Worm (Caenorhabditis elegans) whole organism, midembryonic: ENCODE data around the gene nonu-1.

Experiments
- T22C8.4 ChIP-seq: fragments of 200-800 bp; sonication (Bioruptor generic); IDR thresholded peaks from 2 replicates; pipeline ENCODE4 v1.3.6; 2022; ENCODE audit warnings: missing genetic modification characterization, missing compliant biosample characterization
- cog-1 ChIP-seq: sonication (generic microtip); optimal IDR thresholded peaks from 2 replicates; lab custom pipeline; 2016; ENCODE audit warnings: missing genetic modification characterization, missing compliant biosample characterization
- flt-1 ChIP-seq: fragments of 200-800 bp; sonication (Bioruptor generic); IDR thresholded peaks from 2 replicates; pipeline ENCODE4 v1.3.6; 2022; ENCODE audit warnings: missing genetic modification characterization, missing compliant biosample characterization
- klf-2 ChIP-seq: fragments of 200-800 bp; sonication (Bioruptor generic); conservative IDR thresholded peaks from 2 replicates; pipeline ENCODE4 v1.3.6; 2022; ENCODE audit warnings: missing genetic modification reagents, missing genetic modification characterization, missing compliant biosample characterization
- med-1 ChIP-seq: sonication (generic microtip); optimal IDR thresholded peaks from 2 replicates; lab custom pipeline; 2017; ENCODE audit warnings: missing genetic modification characterization, mild to moderate bottlenecking, missing compliant biosample characterization, antibody characterized with exemption, missing genetic modification reagents; ENCODE audit not compliant: insufficient read depth
- ref-1 ChIP-seq: fragments of 200-800 bp; sonication (Bioruptor generic); conservative IDR thresholded peaks from 2 replicates; pipeline ENCODE4 v1.3.6; 2022; ENCODE audit warnings: missing genetic modification reagents, missing genetic modification characterization, missing compliant biosample characterization
- tab-1 ChIP-seq: fragments of 200-800 bp; sonication (Bioruptor generic); IDR thresholded peaks from 2 replicates; pipeline ENCODE4 v1.3.6; 2022; ENCODE audit warnings: missing genetic modification characterization, missing compliant biosample characterization
- ztf-23 ChIP-seq: fragments of 200-800 bp; sonication (Bioruptor generic); IDR thresholded peaks from 2 replicates; pipeline ENCODE4 v1.3.6; 2022; ENCODE audit warnings: missing genetic modification reagents, missing genetic modification characterization, missing compliant biosample characterization
- ztf-29 ChIP-seq: fragments of 200-800 bp; sonication (Bioruptor generic); IDR thresholded peaks from 2 replicates; pipeline ENCODE4 v1.3.6; 2022; ENCODE audit warnings: missing genetic modification reagents, missing genetic modification characterization, missing compliant biosample characterization

The nonu-1 gene

DNA sequence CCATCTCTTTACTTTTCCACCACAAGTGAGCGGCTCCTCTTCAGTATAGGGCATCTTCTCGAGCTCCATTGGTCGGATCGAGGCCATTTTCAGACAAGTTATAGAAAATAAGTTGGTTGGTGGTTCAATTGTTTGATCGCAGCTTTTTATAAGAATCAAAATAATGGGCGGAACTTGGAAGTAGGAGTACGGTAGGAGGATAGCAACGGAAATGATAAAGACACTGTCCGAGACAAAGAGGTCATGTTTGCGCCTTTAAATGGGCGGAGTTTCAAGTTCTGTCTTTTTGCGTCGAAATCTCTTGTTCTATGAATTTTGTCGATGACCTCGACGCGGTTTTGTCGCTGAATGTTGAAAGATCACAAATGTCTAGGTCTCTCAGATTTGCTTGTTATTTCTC, 27.6 kb downstream of the nonu-1 start, which contains the start of gene F26A1.8:
Gene F26A1.8 (minus strand): TSS at position 101 of the 400 bp plus-strand sequence.
- TF ChIP-seq T22C8.4 (GFP tag; lab: Robert Waterston, UW) (no peak), ztf-29 (no peak), flt-1 (no peak), med-1 (no peak), ztf-23 (GFP tag; lab: Robert Waterston, UW) (no peak), cog-1 (tag; lab: Kevin White, UChicago) (no peak), klf-2 (GFP tag; lab: Robert Waterston, UW) (no peak)

DNA sequence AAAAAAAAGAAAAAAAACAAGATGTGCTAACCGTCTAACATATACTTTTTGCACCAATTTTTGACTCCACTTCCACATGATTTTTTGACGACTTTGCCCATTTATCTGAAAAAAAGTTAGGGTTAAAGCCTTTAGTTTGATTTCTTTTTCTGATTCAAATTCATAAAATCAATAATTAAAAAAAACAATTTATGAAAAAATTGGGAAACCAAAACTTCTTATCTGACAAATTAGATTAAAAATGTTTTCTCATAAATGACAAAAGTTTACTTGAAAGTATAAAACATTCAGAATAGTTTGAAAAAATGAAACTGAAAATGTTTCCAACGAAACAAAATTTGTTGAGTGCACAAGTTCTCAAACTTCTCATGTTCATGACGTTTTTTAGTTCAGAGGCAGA, 29.9 kb downstream of the nonu-1 start, which contains the start of gene F26A1.7:
Gene F26A1.7 (minus strand): TSS at position 101 of the 400 bp plus-strand sequence.
- TF ChIP-seq ztf-23 (GFP tag; lab: Robert Waterston, UW) (no peak), ztf-29 (no peak), flt-1 (no peak), tab-1 (GFP tag; lab: Robert Waterston, UW) (no peak), klf-2 (GFP tag; lab: Robert Waterston, UW) (no peak), med-1 (no peak), ref-1 (no peak), T22C8.4 (GFP tag; lab: Robert Waterston, UW) (no peak), cog-1 (tag; lab: Kevin White, UChicago) (no peak)

- TF ChIP-seq ref-1 (no peak), cog-1 (tag; lab: Kevin White, UChicago) (no peak), tab-1 (GFP tag; lab: Robert Waterston, UW) (no peak), ztf-29 (no peak), T22C8.4 (GFP tag; lab: Robert Waterston, UW) (no peak), flt-1 (no peak)
Measured at ce11 chrIII:4817240-4817639, 32.5 kb downstream of the nonu-1 start, which contains the start of gene F26A1.4. F26A1.4 (plus strand) TSS chrIII:4817540.

DNA sequence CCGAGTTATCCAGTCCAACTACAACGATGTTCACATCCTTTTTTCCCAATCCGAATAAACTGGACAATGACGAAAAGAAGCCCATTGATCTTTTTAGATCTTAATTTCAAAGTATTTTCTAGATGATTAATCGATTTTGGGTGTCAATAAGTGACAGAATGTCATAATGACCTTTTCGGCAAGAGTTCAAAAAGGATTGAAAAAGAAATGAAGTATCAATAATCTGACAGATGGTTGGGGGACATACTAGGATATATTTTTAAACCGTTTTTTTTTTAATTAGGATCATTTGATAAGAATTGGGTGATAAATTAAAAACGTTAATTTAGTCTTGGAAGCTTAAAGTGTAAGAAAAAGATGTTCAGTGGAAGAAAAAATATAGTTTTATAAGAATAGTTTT, 35.0 kb downstream of the nonu-1 start, which contains the start of gene arl-6:
Gene arl-6 (minus strand): TSS at position 101 of the 400 bp plus-strand sequence.
- TF ChIP-seq ztf-29 (no peak), klf-2 (GFP tag; lab: Robert Waterston, UW) (no peak), med-1 (no peak), T22C8.4 (GFP tag; lab: Robert Waterston, UW) (no peak), ref-1 (no peak), tab-1 (GFP tag; lab: Robert Waterston, UW) (no peak), cog-1 (tag; lab: Kevin White, UChicago) (no peak), ztf-23 (GFP tag; lab: Robert Waterston, UW) (no peak), flt-1 (no peak)

DNA sequence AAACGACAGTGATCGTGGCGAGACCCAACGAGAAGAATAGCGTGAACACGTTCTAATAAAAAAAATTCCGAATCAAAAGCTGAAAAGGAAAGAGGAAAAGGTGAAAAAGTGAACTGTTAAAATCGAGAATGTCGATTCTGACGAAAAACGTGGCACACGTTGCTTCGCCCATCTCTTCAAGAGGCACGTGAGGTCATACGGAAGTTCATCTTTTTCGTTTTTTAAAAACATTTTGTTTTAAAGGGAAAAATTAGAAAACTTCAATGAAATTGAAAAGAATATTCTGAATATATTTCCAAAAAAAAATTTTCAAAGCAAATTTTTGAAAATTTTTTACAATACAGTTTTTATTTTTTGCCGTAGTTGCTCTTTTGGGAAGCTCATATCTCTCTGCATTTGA, 38.5 kb downstream of the nonu-1 start, which contains the start of gene C38D4.7:
Gene C38D4.7 (minus strand): TSS at position 101 of the 400 bp plus-strand sequence.
- TF ChIP-seq med-1 (no peak), tab-1 (GFP tag; lab: Robert Waterston, UW) (no peak), ref-1 (no peak), ztf-29 (no peak), T22C8.4 (GFP tag; lab: Robert Waterston, UW) (no peak), flt-1 (no peak), cog-1 (tag; lab: Kevin White, UChicago) (no peak), klf-2 (GFP tag; lab: Robert Waterston, UW) (no peak), ztf-23 (GFP tag; lab: Robert Waterston, UW) (no peak)

ce11 chrIII:4809526-4810153, 40.1 kb downstream of the nonu-1 start, which contains the start of gene pal-1:
pal-1 (minus strand) TSS chrIII:4809576.
- TF ChIP-seq cog-1 (tag; lab: Kevin White, UChicago) (no peak), ztf-23 (GFP tag; lab: Robert Waterston, UW) (no peak), med-1 (no peak), ztf-29 (no peak)

DNA sequence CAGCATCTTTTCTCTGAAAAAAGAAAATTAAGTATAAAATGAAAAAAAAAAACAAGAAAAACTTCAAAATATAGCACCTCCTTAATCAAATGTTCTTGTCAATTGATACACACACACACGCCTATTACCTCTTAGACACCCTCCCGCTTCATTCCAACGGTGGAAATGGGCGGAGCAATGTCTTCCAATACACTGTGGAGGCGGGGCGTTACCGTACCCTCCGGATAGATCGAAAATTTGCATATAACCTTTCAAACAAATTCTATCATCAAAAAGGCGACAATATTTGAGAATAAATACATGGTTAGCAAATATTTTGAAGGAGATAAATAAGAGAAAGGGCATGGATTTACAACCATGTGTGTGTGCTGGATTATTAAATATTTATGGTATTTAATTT, 41.6 kb downstream of the nonu-1 start:
- TF ChIP-seq ztf-23 (GFP tag; lab: Robert Waterston, UW) (no peak), klf-2 (GFP tag; lab: Robert Waterston, UW) (no peak), ref-1 (no peak), tab-1 (GFP tag; lab: Robert Waterston, UW) (no peak), cog-1 (tag; lab: Kevin White, UChicago) (no peak), ztf-29 (no peak), T22C8.4 (GFP tag; lab: Robert Waterston, UW) (no peak), med-1 (no peak)

ce11 chrIII:4806345-4806744, 43.4 kb downstream of the nonu-1 start:
- TF ChIP-seq cog-1 (tag; lab: Kevin White, UChicago) (no peak), ztf-29 (no peak), ref-1 (no peak), T22C8.4 (GFP tag; lab: Robert Waterston, UW) (no peak), med-1 (no peak), tab-1 (GFP tag; lab: Robert Waterston, UW) (no peak), ztf-23 (GFP tag; lab: Robert Waterston, UW) (no peak), flt-1 (no peak), klf-2 (GFP tag; lab: Robert Waterston, UW) (no peak)

DNA sequence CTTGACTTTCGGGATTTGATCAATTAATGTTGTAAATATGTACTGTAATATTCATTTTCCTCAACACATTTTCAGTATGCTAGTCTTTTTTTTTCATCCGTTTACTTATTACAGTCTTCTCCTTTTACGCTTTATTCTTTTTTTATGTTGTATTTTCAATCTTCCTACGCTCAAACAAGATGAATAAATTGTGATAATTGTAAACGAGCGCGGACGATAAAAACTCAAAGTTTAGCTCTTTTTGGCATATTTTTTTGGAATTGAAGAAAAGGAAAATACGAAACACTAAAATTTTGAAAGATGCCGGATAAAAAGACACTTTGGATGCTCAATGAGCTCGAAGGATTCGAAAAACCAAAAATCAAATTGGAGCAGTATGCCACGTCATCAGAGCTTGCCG, 47.0 kb downstream of the nonu-1 start, which contains the start of gene metl-5:
Gene metl-5 (plus strand): TSS at position 301 of the 400 bp plus-strand sequence.
- TF ChIP-seq klf-2 (GFP tag; lab: Robert Waterston, UW) (no peak), flt-1 (no peak), ref-1 (no peak), tab-1 (GFP tag; lab: Robert Waterston, UW) (no peak), cog-1 (tag; lab: Kevin White, UChicago) (no peak), ztf-29 (no peak), med-1 (no peak), ztf-23 (GFP tag; lab: Robert Waterston, UW) (no peak), T22C8.4 (GFP tag; lab: Robert Waterston, UW) (no peak)
